Worm (Caenorhabditis elegans): ENCODE measurements around the gene F18G5.1.

ce11 chrX:9270753-9271152 is 11.1 kb downstream of the F18G5.1 start, which contains the start of gene B0416.5:
- TF ChIP-seq fos-1 (tag; optimal IDR thresholded peaks at IDR 0.05), result no peak
- no peak for TF ChIP-seq egl-27 (tag; optimal IDR thresholded peaks at IDR 0.05)
- no peak for TF ChIP-seq Y116A8C.19 (tag; optimal IDR thresholded peaks at IDR 0.05; ENCODE audit: borderline replicate concordance)
- TF ChIP-seq nhr-85 (tag), result no peak
- TF ChIP-seq dpl-1 (GFP tag; optimal IDR thresholded peaks at IDR 0.05), result no peak
- no peak for TF ChIP-seq pqm-1 (tag; optimal IDR thresholded peaks at IDR 0.05)

Data from whole organism, L1 larva.